Worm (Caenorhabditis elegans) whole organism, midembryonic: ENCODE results near the gene pcm-1.

Experiments used
- T22C8.4 ChIP-seq: fragments of 200-800 bp; sonication (Bioruptor generic); IDR thresholded peaks from 2 replicates; pipeline ENCODE4 v1.3.6; 2022; ENCODE audit warnings: missing genetic modification characterization, missing compliant biosample characterization
- cog-1 ChIP-seq: sonication (generic microtip); optimal IDR thresholded peaks from 2 replicates; lab custom pipeline; 2016; ENCODE audit warnings: missing genetic modification characterization, missing compliant biosample characterization
- flt-1 ChIP-seq: fragments of 200-800 bp; sonication (Bioruptor generic); IDR thresholded peaks from 2 replicates; pipeline ENCODE4 v1.3.6; 2022; ENCODE audit warnings: missing genetic modification characterization, missing compliant biosample characterization
- klf-2 ChIP-seq: fragments of 200-800 bp; sonication (Bioruptor generic); conservative IDR thresholded peaks from 2 replicates; pipeline ENCODE4 v1.3.6; 2022; ENCODE audit warnings: missing genetic modification reagents, missing genetic modification characterization, missing compliant biosample characterization
- ref-1 ChIP-seq: fragments of 200-800 bp; sonication (Bioruptor generic); conservative IDR thresholded peaks from 2 replicates; pipeline ENCODE4 v1.3.6; 2022; ENCODE audit warnings: missing genetic modification reagents, missing genetic modification characterization, missing compliant biosample characterization

DNA sequence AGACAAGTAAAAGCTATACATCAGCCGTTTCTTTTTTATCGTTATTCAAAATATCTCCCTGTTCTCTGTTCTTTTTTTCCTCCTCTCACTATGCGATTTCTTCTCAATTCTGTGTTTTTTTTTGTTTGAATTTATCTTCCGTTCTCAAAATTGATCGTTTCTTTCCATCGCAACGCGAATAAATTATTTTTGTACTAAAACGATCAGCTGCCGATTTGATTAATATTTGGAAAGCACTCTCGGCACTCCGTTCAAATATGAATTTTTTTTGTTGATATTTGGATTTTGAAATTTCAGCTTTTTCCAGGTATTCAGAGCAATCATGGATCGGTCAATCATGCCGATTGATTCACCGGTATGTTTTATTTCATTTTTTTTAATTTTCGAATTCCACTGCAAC, 20.5 kb downstream of the pcm-1 start, which contains the start of gene pst-1:
- no peak for TF ChIP-seq flt-1 (GFP tag; lab: Robert Waterston, UW)
- no peak for TF ChIP-seq ref-1 (GFP tag; lab: Robert Waterston, UW)
- no peak for TF ChIP-seq T22C8.4 (GFP tag; lab: Robert Waterston, UW)
- TF ChIP-seq cog-1 (tag; lab: Kevin White, UChicago): no peak
- TF ChIP-seq klf-2 (GFP tag; lab: Robert Waterston, UW): no peak
